In the genomic region with DNA sequence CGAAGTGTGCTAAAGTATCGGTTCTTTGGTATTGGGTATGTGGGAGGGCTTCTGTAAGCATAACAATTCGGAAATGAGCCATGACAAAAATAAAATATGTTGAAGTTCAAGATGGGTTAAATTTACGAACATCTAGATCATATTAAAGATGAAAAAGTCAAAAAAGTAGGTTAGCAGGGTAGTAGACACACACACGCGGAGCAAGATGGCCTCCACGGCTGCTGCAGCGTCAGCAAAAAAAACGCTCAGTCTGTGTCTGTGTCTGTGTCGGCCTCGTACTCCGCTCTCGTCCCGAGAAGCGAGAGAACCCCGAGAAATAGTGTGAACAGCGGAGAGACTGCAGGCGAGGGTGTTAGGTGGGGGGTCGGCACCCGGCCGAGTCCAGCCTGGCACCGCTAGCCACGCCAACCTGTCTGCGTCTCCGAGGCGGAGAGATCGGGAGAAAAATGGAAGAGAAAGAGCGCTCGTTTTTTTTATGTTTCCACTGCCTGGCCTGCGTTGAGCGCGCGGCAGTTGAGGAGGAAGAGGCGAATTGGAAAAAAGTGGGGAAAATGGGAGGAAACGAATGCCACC, we compare ENCODE assay signal across 2 worm cellular contexts.
A peak's percentile ranks its signal among the peaks of the same experiment; 100 is the strongest.
TF ChIP-seq lines count a peak whose summit lies in the region.

A gene (minus strand): TSS at position 51 of the 573 bp plus-strand sequence.

TF ChIP-seq in whole organism, L4 larva, 104 proteins besides CTCF, POLR2A, EP300 and RAD21 (continued from another document):
- TF ChIP-seq unc-62 (GFP tag; optimal IDR thresholded peaks at IDR 0.05 in 1 of 2; lab: Kevin White, UChicago) (peak in 1 of 2 experiments; percentile 85), unc-62 (tag; optimal IDR thresholded peaks at IDR 0.05; lab: Kevin White, UChicago) (no peak), zip-2 (tag; optimal IDR thresholded peaks at IDR 0.05; lab: Kevin White, UChicago) (no peak), dmd-8 (GFP tag; IDR thresholded peaks at IDR 0.05; lab: Robert Waterston, UW) (0 out of 2 replicates have a peak, but pooled peaks have one; percentile 44), nhr-76 (tag; optimal IDR thresholded peaks at IDR 0.05; lab: Kevin White, UChicago) (no peak), F49E8.2 (tag; optimal IDR thresholded peaks at IDR 0.05; lab: Kevin White, UChicago; ENCODE audit: borderline replicate concordance) (no peak), mep-1 (tag; optimal IDR thresholded peaks at IDR 0.05; lab: Kevin White, UChicago) (peak; percentile 91), lin-15B (tag; optimal IDR thresholded peaks at IDR 0.05; lab: Kevin White, UChicago) (no peak), ceh-32 (tag; optimal IDR thresholded peaks at IDR 0.05; lab: Kevin White, UChicago; ENCODE audit: poor library complexity) (peak; percentile 27), ZK546.5 (tag; optimal IDR thresholded peaks at IDR 0.05; lab: Kevin White, UChicago) (no peak), mxl-2 (GFP tag; conservative IDR thresholded peaks at IDR 0.05; lab: Robert Waterston, UW) (no peak; the same call in 1 of the 2 replicates), snpc-4 (tag; optimal IDR thresholded peaks at IDR 0.05; lab: Kevin White, UChicago) (no peak), dpl-1 (GFP tag; optimal IDR thresholded peaks at IDR 0.05; lab: Kevin White, UChicago) (peak; percentile 49), nhr-111 (GFP tag; optimal IDR thresholded peaks at IDR 0.05; lab: Kevin White, UChicago) (no peak), mxl-3 (GFP tag; optimal IDR thresholded peaks at IDR 0.05; lab: Kevin White, UChicago) (peak; percentile 96), mes-2 (tag; optimal IDR thresholded peaks at IDR 0.05; lab: Kevin White, UChicago; ENCODE audit: poor library complexity, severe bottlenecking) (peak; percentile 81), set-16 (GFP tag; IDR thresholded peaks at IDR 0.05; lab: Robert Waterston, UW) (peak; percentile 100), sdz-12 (GFP tag; optimal IDR thresholded peaks at IDR 0.05; lab: Kevin White, UChicago) (no peak), duxl-1 (tag; optimal IDR thresholded peaks at IDR 0.05; lab: Kevin White, UChicago; ENCODE audit: poor library complexity) (no peak), nhr-48 (tag; optimal IDR thresholded peaks at IDR 0.05; lab: Kevin White, UChicago) (peak; percentile 78), Y75B8A.6 (GFP tag; IDR thresholded peaks at IDR 0.05; lab: Robert Waterston, UW) (no peak), mdl-1 (tag; optimal IDR thresholded peaks at IDR 0.05; lab: Kevin White, UChicago) (peak; percentile 59 to 92), lin-1 (GFP tag; IDR thresholded peaks at IDR 0.05; lab: Robert Waterston, UW) (peak; percentile 78), aly-2 (tag; optimal IDR thresholded peaks at IDR 0.05; lab: Kevin White, UChicago) (no peak), daf-12 (tag; optimal IDR thresholded peaks at IDR 0.05; lab: Kevin White, UChicago) (no peak), Y5F2A.4 (GFP tag; optimal IDR thresholded peaks at IDR 0.05; lab: Kevin White, UChicago) (no peak), ztf-11 (tag; optimal IDR thresholded peaks at IDR 0.05; lab: Kevin White, UChicago) (no peak), egl-43 (GFP tag; IDR thresholded peaks at IDR 0.05; lab: Robert Waterston, UW) (peak; percentile 91), pha-4 (GFP tag; IDR thresholded peaks at IDR 0.05; lab: Robert Waterston, UW) (peak; percentile 85), pha-4 (tag; optimal IDR thresholded peaks at IDR 0.05; lab: Kevin White, UChicago) (peak; percentile 32), ceh-28 (tag; optimal IDR thresholded peaks at IDR 0.05; lab: Kevin White, UChicago) (no peak), madf-5 (GFP tag; IDR thresholded peaks at IDR 0.05; lab: Robert Waterston, UW) (0 out of 4 replicates have a peak, but pooled peaks of 1 of the 2 experiments have one; percentile 73), F44E2.7 (GFP tag; IDR thresholded peaks at IDR 0.05; lab: Robert Waterston, UW) (no peak), snpc-1.2 (GFP tag; IDR thresholded peaks at IDR 0.05; lab: Robert Waterston, UW) (no peak), aha-1 (tag; lab: Kevin White, UChicago) (peak; percentile 99), nhr-25 (tag; optimal IDR thresholded peaks at IDR 0.05; lab: Kevin White, UChicago; ENCODE audit: borderline replicate concordance, insufficient read depth) (peak; percentile 89), nhr-102 (tag; optimal IDR thresholded peaks at IDR 0.05; lab: Kevin White, UChicago) (peak; percentile 63), ZK337.2 (GFP tag; IDR thresholded peaks at IDR 0.05; lab: Robert Waterston, UW) (no peak), zip-11 (GFP tag; IDR thresholded peaks at IDR 0.05; lab: Robert Waterston, UW) (no peak), tra-1 (GFP tag; IDR thresholded peaks at IDR 0.05; lab: Robert Waterston, UW) (peak; percentile 73; the same call in 1 of the 2 replicates), nhr-28 (tag; optimal IDR thresholded peaks at IDR 0.05; lab: Kevin White, UChicago) (peak; percentile 83), lim-7 (GFP tag; IDR thresholded peaks at IDR 0.05; lab: Robert Waterston, UW) (0 out of 2 replicates have a peak, but pooled peaks have one; percentile 46), ceh-44 (GFP tag; IDR thresholded peaks at IDR 0.05; lab: Robert Waterston, UW) (0 out of 2 replicates have a peak, but pooled peaks have one; percentile 42), nhr-10 (tag; optimal IDR thresholded peaks at IDR 0.05; lab: Kevin White, UChicago) (no peak), hmg-1.1 (GFP tag; IDR thresholded peaks at IDR 0.05; lab: Robert Waterston, UW) (peak; percentile 94), nhr-11 (tag; optimal IDR thresholded peaks at IDR 0.05; lab: Kevin White, UChicago) (peak; percentile 95), F37D6.2 (tag; optimal IDR thresholded peaks at IDR 0.05; lab: Kevin White, UChicago) (peak; percentile 70), unc-130 (GFP tag; optimal IDR thresholded peaks at IDR 0.05; lab: Kevin White, UChicago) (no peak), madf-9 (GFP tag; conservative IDR thresholded peaks at IDR 0.05; lab: Robert Waterston, UW) (no peak; the same call in 1 of the 2 replicates), dmd-6 (GFP tag; IDR thresholded peaks at IDR 0.05; lab: Robert Waterston, UW) (peak; percentile 84), unc-39 (tag; optimal IDR thresholded peaks at IDR 0.05; lab: Kevin White, UChicago) (no peak), hif-1 (tag; optimal IDR thresholded peaks at IDR 0.05; lab: Kevin White, UChicago) (peak in 1 of 2 experiments; percentile 88), F26F4.8 (GFP tag; conservative IDR thresholded peaks at IDR 0.05; lab: Robert Waterston, UW) (0 out of 2 replicates have a peak, but pooled peaks have one; percentile 14)
TF ChIP-seq in whole organism, L4 larva: peak in this region for 59.

TF ChIP-seq in whole organism, late embryonic, 69 proteins besides CTCF, POLR2A, EP300 and RAD21 (continued from another document):
- TF ChIP-seq unc-3 (GFP tag; conservative IDR thresholded peaks at IDR 0.05; lab: Robert Waterston, UW) (no peak), unc-3 (tag; optimal IDR thresholded peaks at IDR 0.05; lab: Kevin White, UChicago) (no peak), C08G9.2 (tag; optimal IDR thresholded peaks at IDR 0.05; lab: Kevin White, UChicago) (peak; percentile 77), dmd-4 (tag; optimal IDR thresholded peaks at IDR 0.05; lab: Kevin White, UChicago; ENCODE audit: borderline replicate concordance) (no peak), ceh-34 (tag; optimal IDR thresholded peaks at IDR 0.05; lab: Kevin White, UChicago) (peak; percentile 86), elt-2 (tag; optimal IDR thresholded peaks at IDR 0.05; lab: Kevin White, UChicago) (peak; percentile 17), ztf-16 (tag; optimal IDR thresholded peaks at IDR 0.05; lab: Kevin White, UChicago) (no peak), ceh-24 (tag; optimal IDR thresholded peaks at IDR 0.05; lab: Kevin White, UChicago) (no peak), hlh-15 (tag; optimal IDR thresholded peaks at IDR 0.05; lab: Kevin White, UChicago) (no peak)
TF ChIP-seq in whole organism, late embryonic: peak in this region for 34.
